Worm (Caenorhabditis elegans) whole organism, late embryonic: ENCODE results near the gene set-13.

Source experiments
- ceh-48 ChIP-seq: sonication (generic microtip); optimal IDR thresholded peaks from 2 replicates; lab custom pipeline; 2016; ENCODE audit warnings: missing genetic modification characterization, inconsistent platforms, missing compliant biosample characterization
- ets-4 ChIP-seq: sonication (generic microtip); optimal IDR thresholded peaks from 2 replicates; lab custom pipeline; 2016; ENCODE audit warnings: missing genetic modification characterization, missing compliant biosample characterization
- fkh-10 ChIP-seq: fragments of 150-350 bp; optimal IDR thresholded peaks from 2 replicates; lab custom pipeline; 2014; ENCODE audit warnings: missing biosample characterization, missing genetic modification reagents, missing genetic modification characterization
- nhr-11 ChIP-seq: fragments of 150-350 bp; optimal IDR thresholded peaks from 2 replicates; lab custom pipeline; 2014; ENCODE audit warnings: missing biosample characterization, missing genetic modification characterization
- pha-4 ChIP-seq: fragments of 150-350 bp; optimal IDR thresholded peaks from 2 replicates; lab custom pipeline; 2018; ENCODE audit warnings: missing biosample characterization, missing genetic modification reagents, missing genetic modification characterization
- pqm-1 ChIP-seq: sonication (generic microtip); optimal IDR thresholded peaks from 2 replicates; lab custom pipeline; 2016; ENCODE audit warnings: missing genetic modification characterization, missing compliant biosample characterization

DNA sequence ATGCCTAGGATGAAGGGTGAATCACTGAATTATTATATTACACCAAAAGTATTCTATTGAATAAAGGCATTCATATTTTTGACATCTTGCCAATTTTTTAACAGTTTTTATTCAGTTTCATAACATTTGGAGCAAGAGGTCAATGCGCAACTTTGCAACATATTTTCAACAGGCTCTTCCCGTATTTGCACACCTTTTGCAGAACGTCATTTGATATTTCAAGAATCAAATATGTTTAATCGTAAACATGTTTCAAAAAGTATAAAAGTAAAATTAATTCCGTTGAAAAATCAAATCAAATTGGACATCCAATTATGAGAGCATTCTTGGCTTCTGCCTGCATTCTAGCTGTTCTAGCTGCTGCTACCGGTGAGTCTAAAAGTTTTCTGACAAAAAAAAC, 50.9 kb downstream of the set-13 start, which contains the start of gene Y110A2AL.2:
- no peak for TF ChIP-seq nhr-11
- TF ChIP-seq pha-4 = no peak
- no peak for TF ChIP-seq fkh-10
- no peak for TF ChIP-seq ceh-48 (tag; lab: Kevin White, UChicago)
- no peak for TF ChIP-seq pqm-1 (tag; lab: Kevin White, UChicago)
- no peak for TF ChIP-seq ets-4 (tag; lab: Kevin White, UChicago)
